Worm (Caenorhabditis elegans): ENCODE results near the gene ham-1.

Gene ham-1

DNA sequence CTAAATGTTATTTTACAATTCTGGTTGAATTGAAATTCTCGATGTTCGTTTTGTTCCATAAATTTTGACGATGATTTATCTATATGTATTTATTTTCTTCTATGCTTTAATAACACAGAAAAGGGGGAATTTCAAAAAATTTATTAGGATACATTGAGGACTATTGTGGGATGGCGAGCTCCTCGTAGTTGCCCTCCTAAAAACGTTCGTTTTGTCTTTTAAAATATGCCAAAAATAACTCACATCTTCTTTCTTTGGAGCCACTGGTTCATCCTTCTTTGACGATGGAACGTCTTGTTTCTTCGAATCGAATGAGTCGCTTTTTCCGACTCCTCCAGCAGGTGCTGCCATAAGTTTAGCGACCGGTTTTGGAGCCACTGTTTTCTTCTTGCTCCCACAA lies 28.6 kb downstream of the ham-1 start (continued):
- no peak for TF ChIP-seq ceh-100 (GFP tag; IDR thresholded peaks at IDR 0.05)
- no peak for TF ChIP-seq bed-2 (GFP tag; IDR thresholded peaks at IDR 0.05)
- TF ChIP-seq B0035.1 (tag; optimal IDR thresholded peaks at IDR 0.05): no peak
- TF ChIP-seq tbp1 (GFP tag; optimal IDR thresholded peaks at IDR 0.05): no peak
- no peak for TF ChIP-seq F23B12.7 (tag; optimal IDR thresholded peaks at IDR 0.05; ENCODE audit: insufficient read depth)
- TF ChIP-seq mcd-1 (GFP tag; IDR thresholded peaks at IDR 0.05): no peak
- no peak for TF ChIP-seq F57C9.4 (tag; optimal IDR thresholded peaks at IDR 0.05)
- peak; percentile 61 for TF ChIP-seq hrde-1 (tag; optimal IDR thresholded peaks at IDR 0.05; ENCODE audit: borderline replicate concordance)
- TF ChIP-seq tlf-1 (GFP tag; optimal IDR thresholded peaks at IDR 0.05): no peak
- TF ChIP-seq F52B5.7 (tag; optimal IDR thresholded peaks at IDR 0.05): peak; percentile 38
- no peak for TF ChIP-seq pha-4 (tag; optimal IDR thresholded peaks at IDR 0.05)
- no peak for TF ChIP-seq ceh-27 (GFP tag; optimal IDR thresholded peaks at IDR 0.05)
- no peak for TF ChIP-seq ccch-3 (GFP tag; optimal IDR thresholded peaks at IDR 0.05)
- TF ChIP-seq hsf-1 (GFP tag; IDR thresholded peaks at IDR 0.05): peak; percentile 62
- TF ChIP-seq F22D6.2 (tag; optimal IDR thresholded peaks at IDR 0.05): no peak
- TF ChIP-seq madf-6 (GFP tag; IDR thresholded peaks at IDR 0.05): peak; percentile 65
- no peak for TF ChIP-seq ceh-58 (GFP tag; IDR thresholded peaks at IDR 0.05)
- TF ChIP-seq F49E8.2 (tag; optimal IDR thresholded peaks at IDR 0.05; ENCODE audit: insufficient read depth): peak; percentile 61
- TF ChIP-seq T07F8.4 (tag; optimal IDR thresholded peaks at IDR 0.05): no peak
- no peak for TF ChIP-seq Y79H2A.3 (GFP tag; conservative IDR thresholded peaks at IDR 0.05)
- no peak for TF ChIP-seq ceh-91 (GFP tag; IDR thresholded peaks at IDR 0.05)
- no peak for TF ChIP-seq F57A8.1 (GFP tag; optimal IDR thresholded peaks at IDR 0.05)
- TF ChIP-seq B0019.2 (GFP tag; conservative IDR thresholded peaks at IDR 0.05): no peak
- TF ChIP-seq Y67H2A.10 (GFP tag; conservative IDR thresholded peaks at IDR 0.05): no peak
- no peak for TF ChIP-seq nhr-80 (tag; optimal IDR thresholded peaks at IDR 0.05)
- TF ChIP-seq nhr-120 (GFP tag; IDR thresholded peaks at IDR 0.05): no peak
- TF ChIP-seq madf-8 (GFP tag; conservative IDR thresholded peaks at IDR 0.05): no peak
- TF ChIP-seq chd-7 (tag; optimal IDR thresholded peaks at IDR 0.05): no peak
- TF ChIP-seq ztf-22 (GFP tag; optimal IDR thresholded peaks at IDR 0.05): no peak
- no peak for TF ChIP-seq rpc-1 (optimal IDR thresholded peaks at IDR 0.05)
- no peak for TF ChIP-seq rpc-1 (tag; optimal IDR thresholded peaks at IDR 0.05)
- no peak for TF ChIP-seq mel-28 (tag; optimal IDR thresholded peaks at IDR 0.05; ENCODE audit: borderline replicate concordance)
- TF ChIP-seq F37B4.10 (GFP tag; IDR thresholded peaks at IDR 0.05): no peak
- TF ChIP-seq attf-5 (GFP tag; optimal IDR thresholded peaks at IDR 0.05): no peak
- TF ChIP-seq ekl-4 (GFP tag; IDR thresholded peaks at IDR 0.05): peak; percentile 57
- TF ChIP-seq egl-18 (GFP tag; IDR thresholded peaks at IDR 0.05): no peak
- no peak for TF ChIP-seq lsy-27 (tag; optimal IDR thresholded peaks at IDR 0.05; ENCODE audit: borderline replicate concordance, insufficient read depth)
- TF ChIP-seq K12H6.12 (tag; optimal IDR thresholded peaks at IDR 0.05): no peak
- no peak for TF ChIP-seq ama-1 (optimal IDR thresholded peaks at IDR 0.05)
- TF ChIP-seq ama-1 (GFP tag; optimal IDR thresholded peaks at IDR 0.05): no peak
- no peak for TF ChIP-seq dpff-1 (tag; optimal IDR thresholded peaks at IDR 0.05)
- no peak for TF ChIP-seq rec-8 (tag; optimal IDR thresholded peaks at IDR 0.05)
- TF ChIP-seq aptf-3 (GFP tag; IDR thresholded peaks at IDR 0.05): no peak
- TF ChIP-seq nhr-179 (tag; optimal IDR thresholded peaks at IDR 0.05): no peak
- TF ChIP-seq madf-10 (tag; optimal IDR thresholded peaks at IDR 0.05): no peak
- TF ChIP-seq ceh-40 (GFP tag; IDR thresholded peaks at IDR 0.05): no peak
- no peak for TF ChIP-seq K11D2.4 (GFP tag; IDR thresholded peaks at IDR 0.05)
- TF ChIP-seq nfyb-1 (GFP tag; IDR thresholded peaks at IDR 0.05): no peak
- TF ChIP-seq T26A5.8 (tag; optimal IDR thresholded peaks at IDR 0.05): peak; percentile 1
- TF ChIP-seq Y53F4B.3 (GFP tag; IDR thresholded peaks at IDR 0.05): no peak
